Worm (Caenorhabditis elegans): ENCODE measurements around the gene T28H11.8.
"Not testable (repeated sequence)": the region's sequence is repeated elsewhere in the genome, so short reads cannot be mapped to it uniquely, and the experiment has no call there.

T28H11.8 gene

ce11 chrIV:5020533-5020932 is at the start of gene T28H11.8:
TSS of gene T28H11.8 (minus strand) at chrIV:5020633.
- TF ChIP-seq hnd-1 (tag; optimal IDR thresholded peaks at IDR 0.05) (no peak), hmg-4 (GFP tag; optimal IDR thresholded peaks at IDR 0.05) (no peak), hmbx-1 (tag; optimal IDR thresholded peaks at IDR 0.05) (no peak), F13C5.2 (tag; optimal IDR thresholded peaks at IDR 0.05) (no peak), tbx-11 (GFP tag; IDR thresholded peaks at IDR 0.05) (no peak), sea-1 (GFP tag; conservative IDR thresholded peaks at IDR 0.05) (no peak), aly-1 (tag; optimal IDR thresholded peaks at IDR 0.05) (no peak), B0310.2 (tag; optimal IDR thresholded peaks at IDR 0.05) (no peak), ceh-13 (GFP tag; optimal IDR thresholded peaks at IDR 0.05) (no peak), ceh-36 (tag; optimal IDR thresholded peaks at IDR 0.05) (no peak), ama-1 (optimal IDR thresholded peaks at IDR 0.05) (no peak), flt-1 (GFP tag; IDR thresholded peaks at IDR 0.05) (no peak), ets-7 (tag; optimal IDR thresholded peaks at IDR 0.05) (no peak), tbx-37 (GFP tag; conservative IDR thresholded peaks at IDR 0.05) (no peak), scrt-1 (GFP tag; IDR thresholded peaks at IDR 0.05) (no peak), pes-1 (GFP tag; IDR thresholded peaks at IDR 0.05) (no peak), tra-4 (tag; optimal IDR thresholded peaks at IDR 0.05) (no peak)

ce11 chrIV:5068541-5068940 is 48.1 kb upstream of the T28H11.8 start, which contains the start of the genes R13H9.6 and rmd-6:
TSS of gene R13H9.6 (minus strand) at chrIV:5068641.
TSS of gene rmd-6 (plus strand) at chrIV:5068845.
- TF ChIP-seq tbx-11 (GFP tag; IDR thresholded peaks at IDR 0.05); sea-1 (GFP tag; conservative IDR thresholded peaks at IDR 0.05); flt-1 (GFP tag; IDR thresholded peaks at IDR 0.05): not testable (repeated sequence)

ce11 chrIV:5066887-5067286 is 46.5 kb upstream of the T28H11.8 start, which contains the start of gene ttbk-2.2:
TSS of gene ttbk-2.2 (minus strand) at chrIV:5066987.
- not testable (repeated sequence) for TF ChIP-seq ceh-13 (GFP tag; optimal IDR thresholded peaks at IDR 0.05); hmg-4 (GFP tag; optimal IDR thresholded peaks at IDR 0.05); pes-1 (GFP tag; IDR thresholded peaks at IDR 0.05)

- TF ChIP-seq tbx-37 (GFP tag; conservative IDR thresholded peaks at IDR 0.05); ets-7 (tag; optimal IDR thresholded peaks at IDR 0.05); pes-1 (GFP tag; IDR thresholded peaks at IDR 0.05): not testable (repeated sequence)
Measured at ce11 chrIV:5064961-5065360, 44.5 kb upstream of the T28H11.8 start, which contains the start of gene msp-53. TSS of gene msp-53 (minus strand) at chrIV:5065061.

ce11 chrIV:5063297-5063696 is 42.9 kb upstream of the T28H11.8 start:
- TF ChIP-seq ama-1 (optimal IDR thresholded peaks at IDR 0.05) (no peak), tbx-11 (GFP tag; IDR thresholded peaks at IDR 0.05) (no peak), ceh-13 (GFP tag; optimal IDR thresholded peaks at IDR 0.05) (no peak), hmbx-1 (tag; optimal IDR thresholded peaks at IDR 0.05) (no peak), tbx-37 (GFP tag; conservative IDR thresholded peaks at IDR 0.05) (no peak), tra-4 (tag; optimal IDR thresholded peaks at IDR 0.05) (no peak), scrt-1 (GFP tag; IDR thresholded peaks at IDR 0.05) (no peak), pes-1 (GFP tag; IDR thresholded peaks at IDR 0.05) (no peak), F13C5.2 (tag; optimal IDR thresholded peaks at IDR 0.05) (no peak), sea-1 (GFP tag; conservative IDR thresholded peaks at IDR 0.05) (no peak), aly-1 (tag; optimal IDR thresholded peaks at IDR 0.05) (no peak), ets-7 (tag; optimal IDR thresholded peaks at IDR 0.05) (no peak), B0310.2 (tag; optimal IDR thresholded peaks at IDR 0.05) (no peak), hmg-4 (GFP tag; optimal IDR thresholded peaks at IDR 0.05) (no peak), flt-1 (GFP tag; IDR thresholded peaks at IDR 0.05) (no peak)

- TF ChIP-seq ceh-36, F13C5.2, ets-7 (tag; optimal IDR thresholded peaks at IDR 0.05): not testable (repeated sequence)
Measured at ce11 chrIV:5062278-5062677, 41.8 kb upstream of the T28H11.8 start, which contains the start of gene msp-57. TSS of gene msp-57 (plus strand) at chrIV:5062578.

ce11 chrIV:5060984-5061383 is 40.6 kb upstream of the T28H11.8 start, which contains the start of gene C09B9.7:
TSS of gene C09B9.7 (minus strand) at chrIV:5061084.
- TF ChIP-seq tbx-37 (GFP tag; conservative IDR thresholded peaks at IDR 0.05) (no peak), scrt-1 (GFP tag; IDR thresholded peaks at IDR 0.05) (no peak), aly-1 (tag; optimal IDR thresholded peaks at IDR 0.05) (no peak), hnd-1 (tag; optimal IDR thresholded peaks at IDR 0.05) (no peak), tra-4 (tag; optimal IDR thresholded peaks at IDR 0.05) (no peak), B0310.2 (tag; optimal IDR thresholded peaks at IDR 0.05) (no peak), ama-1 (optimal IDR thresholded peaks at IDR 0.05) (no peak), ceh-36 (tag; optimal IDR thresholded peaks at IDR 0.05) (no peak), hmbx-1 (tag; optimal IDR thresholded peaks at IDR 0.05) (no peak)

ce11 chrIV:5055964-5056588 is 35.6 kb upstream of the T28H11.8 start, which contains the start of gene msp-55:
TSS of gene msp-55 (minus strand) at chrIV:5056014.
- TF ChIP-seq scrt-1 (GFP tag; IDR thresholded peaks at IDR 0.05): no peak
- no peak for TF ChIP-seq ama-1 (optimal IDR thresholded peaks at IDR 0.05)
- TF ChIP-seq B0310.2 (tag; optimal IDR thresholded peaks at IDR 0.05): no peak
- TF ChIP-seq hmg-4 (GFP tag; optimal IDR thresholded peaks at IDR 0.05): no peak
- no peak for TF ChIP-seq hnd-1 (tag; optimal IDR thresholded peaks at IDR 0.05)
- TF ChIP-seq tbx-37 (GFP tag; conservative IDR thresholded peaks at IDR 0.05): no peak
- TF ChIP-seq pes-1 (GFP tag; IDR thresholded peaks at IDR 0.05): no peak
- TF ChIP-seq flt-1 (GFP tag; IDR thresholded peaks at IDR 0.05): no peak
- TF ChIP-seq F13C5.2 (tag; optimal IDR thresholded peaks at IDR 0.05): no peak
- TF ChIP-seq sea-1 (GFP tag; conservative IDR thresholded peaks at IDR 0.05): no peak
- TF ChIP-seq ceh-36 (tag; optimal IDR thresholded peaks at IDR 0.05): no peak
